Worm (Caenorhabditis elegans) whole organism, young adult: ENCODE measurements around the gene F11A5.13.

Experiments
- mes-4 ChIP-seq: sonication (generic microtip); optimal IDR thresholded peaks from 2 replicates; lab custom pipeline; 2016; ENCODE audit warnings: missing genotype, missing genetic modification characterization, missing compliant biosample characterization
- sea-2 ChIP-seq: fragments of 200-800 bp; sonication (Bioruptor generic); IDR thresholded peaks from 2 replicates; pipeline ENCODE4 v1.3.6; 2022; ENCODE audit warnings: missing genetic modification characterization, missing compliant biosample characterization
- snpc-4 ChIP-seq, 5 experiments: fragments of 150-350 bp in 1 of 5; sonication (generic microtip) in 4 of 5; optimal IDR thresholded peaks; 2 replicates each; lab custom pipeline; 2014 to 2018; ENCODE audit warnings: missing genetic modification characterization in 5 of 5, missing biosample characterization in 3 of 5, antibody characterized with exemption in 2 of 5, mild to moderate bottlenecking in 2 of 5, missing compliant biosample characterization in 2 of 5, missing genotype in 2 of 5, moderate library complexity in 2 of 5, missing genetic modification reagents in 1 of 5

- TF ChIP-seq snpc-4 (GFP tag; optimal IDR thresholded peaks at IDR 0.05; lab: Kevin White, UChicago), result no peak
- TF ChIP-seq snpc-4 (tag; optimal IDR thresholded peaks at IDR 0.05; lab: Kevin White, UChicago), result no peak
- no peak for TF ChIP-seq sea-2 (GFP tag; lab: Robert Waterston, UW)
- no peak for TF ChIP-seq mes-4 (tag; lab: Kevin White, UChicago)
Measured at ce11 chrV:16182918-16183317, 43.6 kb downstream of the F11A5.13 start, which contains the start of gene srh-277.
